Fruit fly (Drosophila melanogaster) whole organism, embryonic: ENCODE measurements around the gene Ino80.

ENCODE experiments used
- Abd-B ChIP-seq: fragments of 200-800 bp; sonication (Bioruptor generic); optimal IDR thresholded peaks from 2 replicates; lab custom pipeline; 2018; ENCODE audit warnings: missing biosample characterization, mild to moderate bottlenecking, missing genetic modification characterization, moderate library complexity
- Adf1 ChIP-seq: fragments of 200-800 bp; sonication (Bioruptor generic); IDR thresholded peaks from 2 replicates; pipeline ENCODE4 v1.3.6; 2022; ENCODE audit warnings: missing biosample characterization, missing genetic modification characterization
- Asciz ChIP-seq: fragments of 200-800 bp; sonication (Bioruptor generic); optimal IDR thresholded peaks from 2 replicates; lab custom pipeline; 2017; ENCODE audit warnings: missing biosample characterization, mild to moderate bottlenecking, missing genetic modification characterization, missing genetic modification reagents
- B-H1 ChIP-seq: fragments of 200-800 bp; sonication (Bioruptor generic); IDR thresholded peaks from 3 replicates; pipeline ENCODE4 v1.3.6; 2022; ENCODE audit warnings: missing biosample characterization, missing genetic modification characterization
- Bdp1 ChIP-seq: fragments of 200-800 bp; sonication (Bioruptor generic); optimal IDR thresholded peaks from 3 replicates; lab custom pipeline; 2016; ENCODE audit warnings: missing biosample characterization, missing genetic modification characterization
- Blimp-1 ChIP-seq: fragments of 200-800 bp; sonication (Bioruptor generic); optimal IDR thresholded peaks from 3 replicates; lab custom pipeline; 2018; ENCODE audit warnings: missing biosample characterization, missing genetic modification characterization, mild to moderate bottlenecking, moderate library complexity, missing genetic modification reagents
- CG10462 ChIP-seq: fragments of 200-800 bp; sonication (Bioruptor generic); optimal IDR thresholded peaks from 2 replicates; lab custom pipeline; 2016; ENCODE audit warnings: missing biosample characterization, missing genetic modification characterization
- CG11247 ChIP-seq: fragments of 200-800 bp; sonication (Bioruptor generic); IDR thresholded peaks from 2 replicates; pipeline ENCODE4 v1.3.6; 2022; ENCODE audit warnings: missing biosample characterization, missing genetic modification characterization
- CG12659 ChIP-seq: fragments of 200-800 bp; sonication (Bioruptor generic); optimal IDR thresholded peaks from 3 replicates; lab custom pipeline; 2017; ENCODE audit warnings: mild to moderate bottlenecking, missing biosample characterization, missing genetic modification reagents, missing genetic modification characterization
- CG12942 ChIP-seq: fragments of 200-800 bp; sonication (Bioruptor generic); optimal IDR thresholded peaks from 3 replicates; lab custom pipeline; 2016; ENCODE audit warnings: missing biosample characterization, missing genetic modification characterization
- CG14860 ChIP-seq: fragments of 200-800 bp; sonication (Bioruptor generic); IDR thresholded peaks from 3 replicates; pipeline ENCODE4 v1.3.6; 2022; ENCODE audit warnings: missing biosample characterization, missing genetic modification characterization; ENCODE audit not compliant: partially characterized antibody
- CG18764 ChIP-seq: fragments of 200-800 bp; sonication (Bioruptor generic); optimal IDR thresholded peaks from 3 replicates; lab custom pipeline; 2016; ENCODE audit warnings: missing biosample characterization, missing genetic modification characterization
- CG4360 ChIP-seq: fragments of 200-800 bp; sonication (Bioruptor generic); IDR thresholded peaks from 2 replicates; pipeline ENCODE4 v1.3.6; 2022; ENCODE audit warnings: missing biosample characterization, missing genetic modification characterization
- CG4424 ChIP-seq: fragments of 200-800 bp; sonication (Bioruptor generic); optimal IDR thresholded peaks from 3 replicates; lab custom pipeline; 2016; ENCODE audit warnings: missing biosample characterization, missing genetic modification characterization
- CG7271 ChIP-seq: fragments of 200-800 bp; sonication (Bioruptor generic); optimal IDR thresholded peaks from 2 replicates; lab custom pipeline; 2018; ENCODE audit warnings: missing biosample characterization, mild to moderate bottlenecking, missing genetic modification characterization, moderate library complexity
- CG8281 ChIP-seq: fragments of 200-800 bp; sonication (Bioruptor generic); optimal IDR thresholded peaks from 2 replicates; lab custom pipeline; 2018; ENCODE audit warnings: missing biosample characterization, mild to moderate bottlenecking, missing genetic modification characterization, moderate library complexity
- CG8765 ChIP-seq: fragments of 200-800 bp; sonication (Bioruptor generic); IDR thresholded peaks from 2 replicates; pipeline ENCODE4 v1.3.6; 2022; ENCODE audit warnings: missing biosample characterization, missing genetic modification characterization
- Dll ChIP-seq: fragments of 200-800 bp; sonication (Bioruptor generic); IDR thresholded peaks from 4 replicates; pipeline ENCODE4 v1.3.6; 2022; ENCODE audit warnings: missing biosample characterization, missing genetic modification characterization; ENCODE audit not compliant: partially characterized antibody
- Ets65A ChIP-seq: fragments of 200-800 bp; sonication (Bioruptor generic); peaks from one replicate; lab custom pipeline; 2016; ENCODE audit warnings: missing biosample characterization, missing genetic modification characterization
- Gsc ChIP-seq: fragments of 200-800 bp; sonication (Bioruptor generic); IDR thresholded peaks from 2 replicates; pipeline ENCODE4 v1.3.6; 2022; ENCODE audit warnings: missing biosample characterization, missing genetic modification characterization
- HmgZ ChIP-seq: fragments of 200-800 bp; sonication (Bioruptor generic); optimal IDR thresholded peaks from 2 replicates; lab custom pipeline; 2018; ENCODE audit warnings: missing biosample characterization, mild to moderate bottlenecking, missing genetic modification characterization
- Hr51 ChIP-seq, 2 experiments: fragments of 200-800 bp; sonication (Bioruptor generic); optimal IDR thresholded peaks; 2 replicates in 1 of 2; 3 replicates in 1 of 2; lab custom pipeline; 2016 to 2018; ENCODE audit warnings: missing biosample characterization in 2 of 2, missing genetic modification characterization in 2 of 2, mild to moderate bottlenecking in 1 of 2, moderate library complexity in 1 of 2
- Lim3 ChIP-seq: fragments of 200-800 bp; sonication (Bioruptor generic); IDR thresholded peaks from 2 replicates; pipeline ENCODE4 v1.3.6; 2022; ENCODE audit warnings: missing biosample characterization, missing genetic modification characterization
- MBD-R2 ChIP-seq: fragments of 200-800 bp; sonication (Bioruptor generic); IDR thresholded peaks from 2 replicates; pipeline ENCODE4 v1.3.6; 2022; ENCODE audit warnings: missing biosample characterization, missing genetic modification characterization
- Nf-YB ChIP-seq: fragments of 200-800 bp; sonication (Bioruptor generic); optimal IDR thresholded peaks from 3 replicates; lab custom pipeline; 2019; ENCODE audit warnings: missing biosample characterization, mild to moderate bottlenecking, missing genetic modification characterization, moderate library complexity
- Optix ChIP-seq: fragments of 200-800 bp; sonication (Bioruptor generic); IDR thresholded peaks from 3 replicates; pipeline ENCODE4 v1.3.6; 2022; ENCODE audit warnings: missing biosample characterization, missing genetic modification characterization
- Spps ChIP-seq: fragments of 200-800 bp; sonication (Bioruptor generic); optimal IDR thresholded peaks from 2 replicates; lab custom pipeline; 2018; ENCODE audit warnings: missing biosample characterization, mild to moderate bottlenecking, missing genetic modification characterization
- TFAM ChIP-seq: fragments of 200-800 bp; sonication (Bioruptor generic); optimal IDR thresholded peaks from 2 replicates; lab custom pipeline; 2017; ENCODE audit warnings: missing biosample characterization, missing genetic modification characterization, inconsistent platforms
- Usf ChIP-seq: fragments of 200-800 bp; sonication (Bioruptor generic); optimal IDR thresholded peaks from 2 replicates; lab custom pipeline; 2017; ENCODE audit warnings: missing genotype, missing biosample characterization, missing genetic modification characterization
- Vsx1 ChIP-seq: fragments of 200-800 bp; sonication (Bioruptor generic); optimal IDR thresholded peaks from 2 replicates; lab custom pipeline; 2017; ENCODE audit warnings: missing biosample characterization, mild to moderate bottlenecking, missing genetic modification characterization, missing genetic modification reagents
- Xrp1 ChIP-seq: fragments of 200-800 bp; sonication (Bioruptor generic); IDR thresholded peaks from 2 replicates; pipeline ENCODE4 v1.3.6; 2022; ENCODE audit warnings: missing biosample characterization, missing genetic modification characterization
- YL-1 ChIP-seq: fragments of 200-800 bp; sonication (Bioruptor generic); optimal IDR thresholded peaks from 3 replicates; lab custom pipeline; 2017; ENCODE audit warnings: missing biosample characterization, mild to moderate bottlenecking, missing genetic modification characterization
- bab2 ChIP-seq: fragments of 200-800 bp; sonication (Bioruptor generic); optimal IDR thresholded peaks from 2 replicates; lab custom pipeline; 2016; ENCODE audit warnings: missing biosample characterization, missing genetic modification characterization
- cas ChIP-seq: fragments of 200-800 bp; sonication (Bioruptor generic); IDR thresholded peaks from 2 replicates; pipeline ENCODE4 v1.3.6; 2022; ENCODE audit warnings: missing biosample characterization, missing genetic modification characterization
- cg ChIP-seq: fragments of 200-800 bp; sonication (Bioruptor generic); optimal IDR thresholded peaks from 3 replicates; lab custom pipeline; 2019; ENCODE audit warnings: missing biosample characterization, mild to moderate bottlenecking, missing genetic modification characterization, moderate library complexity
- ems ChIP-seq: fragments of 200-800 bp; sonication (Bioruptor generic); optimal IDR thresholded peaks from 3 replicates; lab custom pipeline; 2016; ENCODE audit warnings: missing biosample characterization, missing genetic modification characterization
- gfzf ChIP-seq: fragments of 200-800 bp; sonication (Bioruptor generic); optimal IDR thresholded peaks from 2 replicates; lab custom pipeline; 2016; ENCODE audit warnings: missing biosample characterization, mild to moderate bottlenecking, missing genetic modification characterization, moderate library complexity
- knrl ChIP-seq: fragments of 200-800 bp; sonication (Bioruptor generic); IDR thresholded peaks from 3 replicates; pipeline ENCODE4 v1.3.6; 2022; ENCODE audit warnings: missing biosample characterization, missing genetic modification characterization; ENCODE audit not compliant: partially characterized antibody
- lmd ChIP-seq: fragments of 200-800 bp; sonication (Bioruptor generic); IDR thresholded peaks from 2 replicates; pipeline ENCODE4 v1.3.6; 2022; ENCODE audit warnings: missing biosample characterization, missing genetic modification characterization
- lola ChIP-seq, 3 experiments: fragments of >200 bp in 2 of 3; fragments of 200-800 bp in 1 of 3; sonication (Bioruptor generic) in 1 of 3; optimal IDR thresholded peaks; 2 replicates each; lab custom pipeline; 2017 to 2019; ENCODE audit warnings: missing biosample characterization in 3 of 3, missing genetic modification characterization in 3 of 3, mild to moderate bottlenecking in 1 of 3, moderate library complexity in 1 of 3
- otp ChIP-seq: fragments of 200-800 bp; sonication (Bioruptor generic); IDR thresholded peaks from 3 replicates; pipeline ENCODE4, ENCODE4 v1.3.6; 2022; ENCODE audit warnings: missing biosample characterization, missing genetic modification characterization
- pho ChIP-seq: fragments of 200-800 bp; sonication (Bioruptor generic); optimal IDR thresholded peaks from 2 replicates; lab custom pipeline; 2016; ENCODE audit warnings: missing biosample characterization, missing genetic modification characterization
- phol ChIP-seq: fragments of 200-800 bp; sonication (Bioruptor generic); optimal IDR thresholded peaks from 3 replicates; lab custom pipeline; 2018; ENCODE audit warnings: missing biosample characterization, mild to moderate bottlenecking, missing genetic modification characterization, moderate library complexity
- pnt ChIP-seq: fragments of 200-800 bp; sonication (Bioruptor generic); optimal IDR thresholded peaks from 3 replicates; lab custom pipeline; 2016; ENCODE audit warnings: missing biosample characterization, missing genetic modification characterization
- run ChIP-seq: fragments of 200-800 bp; sonication (Bioruptor generic); optimal IDR thresholded peaks from 3 replicates; lab custom pipeline; 2018; ENCODE audit warnings: missing biosample characterization, mild to moderate bottlenecking, missing genetic modification characterization
- schlank ChIP-seq: fragments of 200-800 bp; sonication (Bioruptor generic); optimal IDR thresholded peaks from 2 replicates; lab custom pipeline; 2018; ENCODE audit warnings: missing biosample characterization, mild to moderate bottlenecking, missing genetic modification characterization
- ssp ChIP-seq: fragments of 200-800 bp; sonication (Bioruptor generic); IDR thresholded peaks from 2 replicates; pipeline ENCODE4 v1.3.6; 2022; ENCODE audit warnings: missing biosample characterization, missing genetic modification characterization
- sug ChIP-seq: fragments of 200-800 bp; optimal IDR thresholded peaks from 2 replicates; lab custom pipeline; 2019; ENCODE audit warnings: missing biosample characterization, mild to moderate bottlenecking, missing genetic modification characterization, moderate library complexity
- tll ChIP-seq, 2 experiments: fragments of 200-800 bp in 1 of 2; fragments of >200 bp in 1 of 2; sonication (Bioruptor generic) in 1 of 2; optimal IDR thresholded peaks; 2 replicates each; lab custom pipeline; 2017 to 2019; ENCODE audit warnings: missing biosample characterization in 2 of 2, missing genetic modification characterization in 2 of 2, mild to moderate bottlenecking in 1 of 2, moderate library complexity in 1 of 2
- zen2 ChIP-seq: fragments of 200-800 bp; sonication (Bioruptor generic); IDR thresholded peaks from 3 replicates; pipeline ENCODE4 v1.3.6; 2022; ENCODE audit warnings: missing biosample characterization, missing genetic modification characterization; ENCODE audit not compliant: partially characterized antibody

Ino80 gene

DNA sequence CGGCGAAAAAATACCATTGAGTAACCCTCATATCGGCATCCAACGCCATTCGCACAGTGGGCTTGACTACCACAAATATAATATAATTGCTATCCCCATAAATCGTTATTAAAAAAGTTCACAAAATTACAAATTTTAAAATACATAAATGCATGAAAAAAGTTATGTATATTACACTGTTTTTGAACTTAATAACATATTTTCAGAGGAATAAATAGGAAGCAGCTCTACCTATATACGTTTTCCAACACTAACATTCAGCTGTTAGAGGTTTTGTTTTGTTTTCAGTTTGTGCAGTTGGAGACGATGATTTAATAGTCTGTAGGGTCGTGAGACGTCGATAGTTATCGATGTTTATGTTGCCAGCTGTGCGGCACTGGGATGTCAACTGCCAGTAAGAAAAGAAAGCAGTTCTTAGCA lies at the start of gene Ino80, which contains the start of gene Aptx (continued):
- TF ChIP-seq Ets65A (GFP tag; lab: Kevin White, UChicago): peak; percentile 99
- TF ChIP-seq Gsc (GFP tag; lab: Robert Waterston, UW): peak; percentile 75
- peak; percentile 92 for TF ChIP-seq Blimp-1 (GFP tag; lab: Kevin White, UChicago)
- peak; percentile 97 for TF ChIP-seq knrl (GFP tag; lab: Robert Waterston, UW)
- peak; percentile 95 for TF ChIP-seq lmd (GFP tag; lab: Robert Waterston, UW)
- peak; percentile 88 for TF ChIP-seq ssp (GFP tag; lab: Robert Waterston, UW)
- TF ChIP-seq HmgZ: peak; percentile 94
- TF ChIP-seq B-H1 (GFP tag; lab: Robert Waterston, UW): peak; percentile 87
- peak; percentile 85 for TF ChIP-seq MBD-R2
- peak; percentile 82; the same call in 2 of the 3 replicates for TF ChIP-seq otp (GFP tag; lab: Robert Waterston, UW)
- peak; percentile 71 for TF ChIP-seq Adf1 (GFP tag; lab: Robert Waterston, UW)
- peak; percentile 93 for TF ChIP-seq CG14860 (GFP tag; lab: Robert Waterston, UW)
- peak; percentile 95 for TF ChIP-seq bab2 (GFP tag; lab: Kevin White, UChicago)
- peak; percentile 72 for TF ChIP-seq CG8281 (tag; lab: Kevin White, UChicago)
- peak; percentile 86 for TF ChIP-seq cas
- TF ChIP-seq Usf (GFP tag; lab: Kevin White, UChicago): peak; percentile 92
- peak; percentile 80 for TF ChIP-seq Asciz (GFP tag; lab: Kevin White, UChicago)
- TF ChIP-seq Dll (GFP tag; lab: Robert Waterston, UW): peak; percentile 95
- peak; percentile 89 for TF ChIP-seq CG7271 (tag; lab: Kevin White, UChicago)
- peak; percentile 97 for TF ChIP-seq Xrp1 (GFP tag; lab: Robert Waterston, UW)
- TF ChIP-seq schlank: peak; percentile 59
- TF ChIP-seq pnt: peak; percentile 92
- TF ChIP-seq Lim3 (GFP tag; lab: Robert Waterston, UW): peak; percentile 75
- TF ChIP-seq ems: peak; percentile 96
- peak; percentile 82 for TF ChIP-seq zen2
- TF ChIP-seq sug (tag; lab: Kevin White, UChicago): no peak
- peak; percentile 77 for TF ChIP-seq gfzf (GFP tag; lab: Kevin White, UChicago)
- peak in 1 of 3 experiments; percentile 95 for TF ChIP-seq lola (GFP tag; optimal IDR thresholded peaks at IDR 0.05; lab: Kevin White, UChicago)
- peak; percentile 93 for TF ChIP-seq CG4424 (GFP tag; lab: Kevin White, UChicago)
- peak; percentile 93 to 95 for TF ChIP-seq Hr51 (GFP tag; optimal IDR thresholded peaks at IDR 0.05; lab: Kevin White, UChicago)
- peak; percentile 92 for TF ChIP-seq CG10462 (GFP tag; lab: Kevin White, UChicago)
- TF ChIP-seq cg (GFP tag; lab: Kevin White, UChicago): no peak
- TF ChIP-seq tll (GFP tag; optimal IDR thresholded peaks at IDR 0.05; lab: Kevin White, UChicago): peak; percentile 41 to 61
- TF ChIP-seq CG12659 (GFP tag; lab: Kevin White, UChicago): peak; percentile 95
- peak; percentile 88 for TF ChIP-seq CG8765 (GFP tag; lab: Robert Waterston, UW)
- peak; percentile 94 for TF ChIP-seq CG12942 (GFP tag; lab: Kevin White, UChicago)
- TF ChIP-seq CG4360: peak; percentile 69; the same call in 1 of the 2 replicates
- TF ChIP-seq CG11247 (GFP tag; lab: Robert Waterston, UW): peak; percentile 92
- TF ChIP-seq YL-1 (GFP tag; lab: Kevin White, UChicago): peak; percentile 78
- TF ChIP-seq phol (tag; lab: Kevin White, UChicago): peak; percentile 98
- TF ChIP-seq pho (GFP tag; lab: Kevin White, UChicago): peak; percentile 97
- TF ChIP-seq run (tag; lab: Kevin White, UChicago): peak; percentile 73
- TF ChIP-seq CG18764: peak; percentile 92
- peak; percentile 98 for TF ChIP-seq Abd-B
- no peak for TF ChIP-seq Vsx1 (GFP tag; lab: Kevin White, UChicago)
- TF ChIP-seq Spps (tag; lab: Kevin White, UChicago): peak; percentile 84
- TF ChIP-seq Nf-YB (GFP tag; lab: Kevin White, UChicago): peak; percentile 76
- peak; percentile 38 for TF ChIP-seq TFAM (GFP tag; lab: Kevin White, UChicago)
- peak; percentile 80; the same call in 2 of the 3 replicates for TF ChIP-seq Optix (GFP tag; lab: Robert Waterston, UW)
- peak; percentile 89 for TF ChIP-seq Bdp1 (GFP tag; lab: Kevin White, UChicago)
